Worm (Caenorhabditis elegans) whole organism, mixed stage, embryonic: Measurements from ENCODE around the gene Y54G11A.4.

ENCODE experiments used
- blmp-1 ChIP-seq: fragments of 150-350 bp; optimal IDR thresholded peaks from 2 replicates; lab custom pipeline; 2014; ENCODE audit warnings: missing biosample characterization, missing genetic modification characterization
- elt-3 ChIP-seq: fragments of 150-350 bp; optimal IDR thresholded peaks from 2 replicates; lab custom pipeline; 2014; ENCODE audit warnings: missing biosample characterization, missing genetic modification characterization
- mep-1 ChIP-seq: fragments of 150-350 bp; optimal IDR thresholded peaks from 2 replicates; lab custom pipeline; 2017; ENCODE audit warnings: missing biosample characterization, missing genetic modification reagents, missing genetic modification characterization, inconsistent platforms
- nhr-237 ChIP-seq: fragments of 150-350 bp; optimal IDR thresholded peaks from 2 replicates; lab custom pipeline; 2014; ENCODE audit warnings: missing biosample characterization, missing genetic modification characterization
- nhr-76 ChIP-seq: sonication (generic microtip); optimal IDR thresholded peaks from 2 replicates; lab custom pipeline; 2017; ENCODE audit warnings: missing biosample characterization, missing genetic modification characterization
- sptf-1 ChIP-seq: sonication (generic microtip); optimal IDR thresholded peaks from 2 replicates; lab custom pipeline; 2017; ENCODE audit warnings: mild to moderate bottlenecking, missing genetic modification characterization, moderate library complexity, missing compliant biosample characterization
- unc-39 ChIP-seq: fragments of 150-350 bp; optimal IDR thresholded peaks from 2 replicates; lab custom pipeline; 2014; ENCODE audit warnings: missing biosample characterization, missing genetic modification characterization
- ztf-11 ChIP-seq: fragments of 150-350 bp; optimal IDR thresholded peaks from 2 replicates; lab custom pipeline; 2014; ENCODE audit warnings: missing biosample characterization, missing genetic modification characterization

ce11 chrII:14256779-14257178 lies 35.8 kb upstream of the Y54G11A.4 start, which contains the start of gene Y54G11A.19:
- no peak for TF ChIP-seq nhr-76 (tag; lab: Kevin White, UChicago)
- no peak for TF ChIP-seq mep-1 (tag; lab: Kevin White, UChicago)
- TF ChIP-seq ztf-11 (tag; lab: Kevin White, UChicago) = no peak
- no peak for TF ChIP-seq unc-39 (tag; lab: Kevin White, UChicago)
- TF ChIP-seq sptf-1 = no peak
- TF ChIP-seq blmp-1 (tag; lab: Kevin White, UChicago) = no peak
- TF ChIP-seq elt-3 = no peak
- no peak for TF ChIP-seq nhr-237 (tag; lab: Kevin White, UChicago)
